Fruit fly (Drosophila melanogaster) whole organism, embryonic: Measurements from ENCODE around the gene CG43915.
A peak's percentile ranks its signal among the peaks of the same experiment; 100 is the strongest.

Source experiments
- Blimp-1 ChIP-seq: fragments of 200-800 bp; sonication (Bioruptor generic); optimal IDR thresholded peaks from 3 replicates; lab custom pipeline; 2018; ENCODE audit warnings: missing biosample characterization, missing genetic modification characterization, mild to moderate bottlenecking, moderate library complexity, missing genetic modification reagents
- CG1024 ChIP-seq: fragments of 200-800 bp; sonication (Bioruptor generic); IDR thresholded peaks from 2 replicates; pipeline ENCODE4 v1.3.6; 2022; ENCODE audit warnings: missing biosample characterization, missing genetic modification characterization
- CG10267 ChIP-seq: fragments of 200-800 bp; sonication (Bioruptor generic); optimal IDR thresholded peaks from 2 replicates; lab custom pipeline; 2018; ENCODE audit warnings: missing biosample characterization, mild to moderate bottlenecking, missing genetic modification characterization, moderate library complexity
- CG11695 ChIP-seq: fragments of 200-800 bp; sonication (Bioruptor generic); IDR thresholded peaks from 3 replicates; pipeline ENCODE4 v1.3.6; 2022; ENCODE audit warnings: missing biosample characterization, missing genetic modification characterization
- CG11723 ChIP-seq: fragments of 200-800 bp; sonication (Bioruptor generic); optimal IDR thresholded peaks from 2 replicates; lab custom pipeline; 2017; ENCODE audit warnings: missing biosample characterization, mild to moderate bottlenecking, missing genetic modification characterization
- CG12219 ChIP-seq: fragments of 200-800 bp; sonication (Bioruptor generic); optimal IDR thresholded peaks from 3 replicates; lab custom pipeline; 2018; ENCODE audit warnings: missing biosample characterization, mild to moderate bottlenecking, missing genetic modification characterization
- CG12659 ChIP-seq: fragments of 200-800 bp; sonication (Bioruptor generic); optimal IDR thresholded peaks from 3 replicates; lab custom pipeline; 2017; ENCODE audit warnings: mild to moderate bottlenecking, missing biosample characterization, missing genetic modification reagents, missing genetic modification characterization
- CG13123 ChIP-seq: fragments of 200-800 bp; sonication (Bioruptor generic); optimal IDR thresholded peaks from 2 replicates; lab custom pipeline; 2016; ENCODE audit warnings: missing biosample characterization, missing genetic modification characterization
- CG13424 ChIP-seq: fragments of 200-800 bp; sonication (Bioruptor generic); optimal IDR thresholded peaks from 2 replicates; lab custom pipeline; 2019; ENCODE audit warnings: missing biosample characterization, mild to moderate bottlenecking, missing genetic modification characterization, moderate library complexity
- CG13624 ChIP-seq: fragments of 200-800 bp; sonication (Bioruptor generic); optimal IDR thresholded peaks from 2 replicates; lab custom pipeline; 2016; ENCODE audit warnings: missing biosample characterization, missing genetic modification characterization
- CG13894 ChIP-seq: fragments of 200-800 bp; sonication (Bioruptor generic); optimal IDR thresholded peaks from 3 replicates; lab custom pipeline; 2018; ENCODE audit warnings: missing biosample characterization, mild to moderate bottlenecking, missing genetic modification characterization, moderate library complexity
- CG2116 ChIP-seq: fragments of 200-800 bp; sonication (Bioruptor generic); optimal IDR thresholded peaks from 3 replicates; lab custom pipeline; 2018; ENCODE audit warnings: missing biosample characterization, mild to moderate bottlenecking, missing genetic modification characterization
- CG34376 ChIP-seq: fragments of 200-800 bp; sonication (Bioruptor generic); optimal IDR thresholded peaks from 2 replicates; lab custom pipeline; 2018; ENCODE audit warnings: missing biosample characterization, mild to moderate bottlenecking, missing genetic modification characterization
- CG43689 ChIP-seq: fragments of 200-800 bp; sonication (Bioruptor generic); IDR thresholded peaks from 2 replicates; pipeline ENCODE4 v1.3.6; 2022; ENCODE audit warnings: missing biosample characterization, missing genetic modification characterization
- CG4730 ChIP-seq: fragments of 200-800 bp; sonication (Bioruptor generic); IDR thresholded peaks from 2 replicates; pipeline ENCODE4 v1.3.6; 2022; ENCODE audit warnings: missing biosample characterization, missing genetic modification characterization
- CG6254 ChIP-seq: fragments of 200-800 bp; sonication (Bioruptor generic); optimal IDR thresholded peaks from 3 replicates; lab custom pipeline; 2017; ENCODE audit warnings: mild to moderate bottlenecking, missing biosample characterization, missing genetic modification reagents, missing genetic modification characterization
- CG7745 ChIP-seq: fragments of 200-800 bp; sonication (Bioruptor generic); optimal IDR thresholded peaks from 2 replicates; lab custom pipeline; 2018; ENCODE audit warnings: missing biosample characterization, mild to moderate bottlenecking, missing genetic modification characterization, moderate library complexity
- CG8281 ChIP-seq: fragments of 200-800 bp; sonication (Bioruptor generic); optimal IDR thresholded peaks from 2 replicates; lab custom pipeline; 2018; ENCODE audit warnings: missing biosample characterization, mild to moderate bottlenecking, missing genetic modification characterization, moderate library complexity
- CrebB ChIP-seq: fragments of 200-800 bp; sonication (Bioruptor generic); optimal IDR thresholded peaks from 3 replicates; lab custom pipeline; 2018; ENCODE audit warnings: missing biosample characterization, mild to moderate bottlenecking, missing genetic modification characterization
- Dip3 ChIP-seq: fragments of 200-800 bp; sonication (Bioruptor generic); optimal IDR thresholded peaks from 3 replicates; lab custom pipeline; 2016; ENCODE audit warnings: missing biosample characterization, missing genetic modification characterization
- Drgx ChIP-seq: fragments of 200-800 bp; sonication (Bioruptor generic); IDR thresholded peaks from 2 replicates; pipeline ENCODE4 v1.3.6; 2022; ENCODE audit warnings: missing biosample characterization, missing genetic modification characterization
- E2f1 ChIP-seq: fragments of 200-800 bp; sonication (Bioruptor generic); IDR thresholded peaks from 2 replicates; pipeline ENCODE4 v1.3.6; 2022; ENCODE audit warnings: missing biosample characterization, missing genetic modification characterization
- Fer1 ChIP-seq: fragments of 200-800 bp; sonication (Bioruptor generic); optimal IDR thresholded peaks from 2 replicates; lab custom pipeline; 2017; ENCODE audit warnings: missing biosample characterization, mild to moderate bottlenecking, missing genetic modification characterization
- Fer2 ChIP-seq: fragments of 200-800 bp; sonication (Bioruptor generic); optimal IDR thresholded peaks from 2 replicates; lab custom pipeline; 2018; ENCODE audit warnings: missing biosample characterization, mild to moderate bottlenecking, missing genetic modification characterization, moderate library complexity
- GATAe ChIP-seq: fragments of 200-800 bp; sonication (Bioruptor generic); conservative IDR thresholded peaks from 2 replicates; pipeline ENCODE4 v1.3.6; 2022; ENCODE audit warnings: missing biosample characterization, missing genetic modification characterization
- Lim3 ChIP-seq: fragments of 200-800 bp; sonication (Bioruptor generic); IDR thresholded peaks from 2 replicates; pipeline ENCODE4 v1.3.6; 2022; ENCODE audit warnings: missing biosample characterization, missing genetic modification characterization
- Med ChIP-seq: fragments of 200-800 bp; sonication (Bioruptor generic); peaks from one replicate; lab custom pipeline; 2016; ENCODE audit warnings: missing biosample characterization, missing genetic modification characterization, mild to moderate bottlenecking, inconsistent platforms, moderate library complexity
- NK7.1 ChIP-seq: fragments of 200-800 bp; sonication (Bioruptor generic); optimal IDR thresholded peaks from 3 replicates; lab custom pipeline; 2016; ENCODE audit warnings: missing biosample characterization, missing genetic modification characterization
- Nf-YC ChIP-seq: fragments of 200-800 bp; optimal IDR thresholded peaks from 3 replicates; lab custom pipeline; 2019; ENCODE audit warnings: missing biosample characterization, mild to moderate bottlenecking, missing genetic modification characterization, moderate library complexity
- Oli ChIP-seq: fragments of 200-800 bp; sonication (Bioruptor generic); optimal IDR thresholded peaks from 2 replicates; lab custom pipeline; 2018; ENCODE audit warnings: missing biosample characterization, mild to moderate bottlenecking, missing genetic modification characterization, moderate library complexity
- Sox100B ChIP-seq: fragments of 200-800 bp; sonication (Bioruptor generic); optimal IDR thresholded peaks from 3 replicates; lab custom pipeline; 2018; ENCODE audit warnings: missing biosample characterization, mild to moderate bottlenecking, missing genetic modification characterization
- bab2 ChIP-seq: fragments of 200-800 bp; sonication (Bioruptor generic); optimal IDR thresholded peaks from 2 replicates; lab custom pipeline; 2016; ENCODE audit warnings: missing biosample characterization, missing genetic modification characterization
- br ChIP-seq: fragments of >200 bp; optimal IDR thresholded peaks from 2 replicates; lab custom pipeline; 2017
- caup ChIP-seq: fragments of 200-800 bp; sonication (Bioruptor generic); optimal IDR thresholded peaks from 3 replicates; lab custom pipeline; 2017; ENCODE audit warnings: missing biosample characterization, mild to moderate bottlenecking, missing genetic modification characterization, moderate library complexity; ENCODE audit not compliant: severe bottlenecking
- cwo ChIP-seq: fragments of 200-800 bp; sonication (Bioruptor generic); optimal IDR thresholded peaks from 3 replicates; lab custom pipeline; 2017; ENCODE audit warnings: missing biosample characterization, missing genetic modification characterization, mild to moderate bottlenecking, moderate library complexity, missing genetic modification reagents
- dmrt99B ChIP-seq: fragments of 200-800 bp; sonication (Bioruptor generic); optimal IDR thresholded peaks from 2 replicates; lab custom pipeline; 2018; ENCODE audit warnings: missing biosample characterization, mild to moderate bottlenecking, missing genetic modification characterization, moderate library complexity
- dysf ChIP-seq: fragments of 200-800 bp; sonication (Bioruptor generic); IDR thresholded peaks from 3 replicates; pipeline ENCODE4 v1.3.6; 2022; ENCODE audit warnings: missing biosample characterization, missing genetic modification characterization
- exex ChIP-seq: fragments of 200-800 bp; sonication (Bioruptor generic); optimal IDR thresholded peaks from 4 replicates; lab custom pipeline; 2018; ENCODE audit warnings: missing biosample characterization, mild to moderate bottlenecking, missing genetic modification characterization, moderate library complexity
- gcm2 ChIP-seq: fragments of 200-800 bp; sonication (Bioruptor generic); optimal IDR thresholded peaks from 2 replicates; lab custom pipeline; 2016; ENCODE audit warnings: missing biosample characterization, missing genetic modification characterization
- grn ChIP-seq: fragments of 200-800 bp; sonication (Bioruptor generic); optimal IDR thresholded peaks from 3 replicates; lab custom pipeline; 2017; ENCODE audit warnings: missing biosample characterization, missing genetic modification characterization
- gsb ChIP-seq: fragments of 200-800 bp; sonication (Bioruptor generic); IDR thresholded peaks from 2 replicates; pipeline ENCODE4 v1.3.6; 2022; ENCODE audit warnings: missing biosample characterization, missing genetic modification characterization
- mam ChIP-seq: fragments of 200-800 bp; sonication (Bioruptor generic); optimal IDR thresholded peaks from 3 replicates; lab custom pipeline; 2016; ENCODE audit warnings: missing biosample characterization, missing genetic modification characterization
- mirr ChIP-seq: fragments of 200-800 bp; sonication (Bioruptor generic); optimal IDR thresholded peaks from 3 replicates; lab custom pipeline; 2018; ENCODE audit warnings: missing biosample characterization, mild to moderate bottlenecking, missing genetic modification characterization
- nom ChIP-seq: fragments of 200-800 bp; sonication (Bioruptor generic); optimal IDR thresholded peaks from 2 replicates; lab custom pipeline; 2017; ENCODE audit warnings: missing biosample characterization, missing genetic modification characterization, mild to moderate bottlenecking, moderate library complexity, missing genetic modification reagents
- onecut ChIP-seq: fragments of 200-800 bp; sonication (Bioruptor generic); IDR thresholded peaks from 2 replicates; pipeline ENCODE4 v1.3.6; 2022; ENCODE audit warnings: missing biosample characterization, missing genetic modification characterization
- otp ChIP-seq: fragments of 200-800 bp; sonication (Bioruptor generic); IDR thresholded peaks from 3 replicates; pipeline ENCODE4, ENCODE4 v1.3.6; 2022; ENCODE audit warnings: missing biosample characterization, missing genetic modification characterization
- pzg ChIP-seq: fragments of 200-800 bp; sonication (Bioruptor generic); optimal IDR thresholded peaks from 3 replicates; lab custom pipeline; 2018; ENCODE audit warnings: missing biosample characterization, mild to moderate bottlenecking, missing genetic modification characterization, moderate library complexity
- sisA ChIP-seq: fragments of 200-800 bp; sonication (Bioruptor generic); IDR thresholded peaks from 2 replicates; pipeline ENCODE4 v1.3.6; 2022; ENCODE audit warnings: missing biosample characterization, missing genetic modification characterization
- sug ChIP-seq: fragments of 200-800 bp; optimal IDR thresholded peaks from 2 replicates; lab custom pipeline; 2019; ENCODE audit warnings: missing biosample characterization, mild to moderate bottlenecking, missing genetic modification characterization, moderate library complexity
- vvl ChIP-seq: fragments of 200-800 bp; sonication (Bioruptor generic); IDR thresholded peaks from 2 replicates; pipeline ENCODE4 v1.3.6; 2022; ENCODE audit warnings: missing biosample characterization, missing genetic modification characterization

The CG43915 gene

DNA sequence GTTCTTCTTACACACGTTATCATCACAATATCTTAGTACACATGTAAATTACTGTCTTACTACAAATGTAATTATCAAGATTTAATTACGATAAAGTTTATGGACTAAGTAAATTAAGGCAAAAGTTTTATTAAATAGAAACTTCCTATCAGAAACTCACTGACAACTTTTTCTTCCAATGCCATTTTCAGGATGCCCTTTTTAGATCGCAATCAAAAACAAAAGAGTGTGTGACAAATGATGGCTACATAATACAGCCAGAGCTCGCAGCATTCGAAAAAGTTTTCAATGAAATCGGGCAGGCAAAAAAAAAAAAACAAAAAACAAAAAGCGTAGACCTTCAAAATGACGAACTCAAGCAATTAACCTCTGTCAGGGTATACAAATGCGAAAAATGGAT, at the start of gene CG43915:
Gene CG43915 (plus strand): TSS at position 301 of the 400 bp plus-strand sequence.
- TF ChIP-seq sisA (GFP tag; lab: Robert Waterston, UW) (no peak), CG13424 (tag; lab: Kevin White, UChicago) (no peak), CG6254 (GFP tag; lab: Kevin White, UChicago) (no peak), Sox100B (GFP tag; lab: Kevin White, UChicago) (no peak), Lim3 (GFP tag; lab: Robert Waterston, UW) (no peak), Blimp-1 (GFP tag; lab: Kevin White, UChicago) (no peak), otp (GFP tag; lab: Robert Waterston, UW) (no peak), pzg (no peak), CG4730 (GFP tag; lab: Robert Waterston, UW) (no peak), dysf (no peak), CG1024 (GFP tag; lab: Robert Waterston, UW) (no peak), CG12219 (GFP tag; lab: Kevin White, UChicago) (no peak), vvl (no peak), Drgx (GFP tag; lab: Robert Waterston, UW) (no peak), CG8281 (tag; lab: Kevin White, UChicago) (no peak), grn (GFP tag; lab: Kevin White, UChicago) (no peak), dmrt99B (tag; lab: Kevin White, UChicago) (no peak)

DNA sequence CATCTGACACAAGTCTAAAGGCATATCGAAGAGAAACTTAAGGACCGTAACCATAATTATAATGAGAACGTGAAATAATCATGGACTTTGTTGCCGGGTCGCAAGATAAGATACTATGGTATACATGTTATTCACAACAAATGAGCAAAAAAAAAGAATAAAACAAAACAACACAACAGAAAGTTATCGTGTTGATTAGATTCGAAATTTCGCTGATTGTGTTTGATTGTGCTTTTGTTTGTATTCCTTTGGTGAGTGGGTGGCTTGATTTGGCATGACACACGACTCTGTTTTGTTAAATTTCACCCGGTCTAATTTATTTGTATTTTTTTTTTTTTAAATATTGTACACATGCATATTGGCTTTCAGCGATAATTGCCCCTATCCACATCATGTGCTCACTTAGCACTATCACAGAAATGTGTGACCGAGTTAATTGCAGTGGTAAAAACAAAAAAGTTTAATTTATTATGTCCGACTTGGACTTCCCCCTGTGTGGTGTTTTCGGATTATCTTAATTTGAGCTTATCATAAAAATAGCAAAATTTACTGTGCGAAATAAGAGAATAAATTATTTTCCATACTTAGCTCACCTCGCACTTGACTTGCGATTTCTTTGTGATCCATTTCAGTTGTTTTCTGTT, 48.9 kb upstream of the CG43915 start:
- no peak for TF ChIP-seq Dip3 (GFP tag; lab: Kevin White, UChicago)
- TF ChIP-seq grn (GFP tag; lab: Kevin White, UChicago), result peak; percentile 49
- peak; percentile 12 for TF ChIP-seq cwo (GFP tag; lab: Kevin White, UChicago)
- no peak for TF ChIP-seq E2f1
- peak; percentile 73 for TF ChIP-seq mirr (GFP tag; lab: Kevin White, UChicago)
- TF ChIP-seq NK7.1 (GFP tag; lab: Kevin White, UChicago), result no peak
- no peak for TF ChIP-seq br (lab: Kevin White, UChicago)
- TF ChIP-seq exex, result peak; percentile 91
- TF ChIP-seq GATAe, result peak; percentile 57; the same call in 1 of the 2 replicates
- TF ChIP-seq CG13624 (GFP tag; lab: Kevin White, UChicago), result no peak
- TF ChIP-seq Nf-YC, result no peak
- TF ChIP-seq CG2116 (GFP tag; lab: Kevin White, UChicago), result no peak
- no peak for TF ChIP-seq gsb (GFP tag; lab: Robert Waterston, UW)
- TF ChIP-seq CG13123 (GFP tag; lab: Kevin White, UChicago), result no peak
- no peak for TF ChIP-seq CG10267
- no peak for TF ChIP-seq gcm2 (GFP tag; lab: Kevin White, UChicago)
- TF ChIP-seq CG34376 (GFP tag; lab: Kevin White, UChicago), result peak; percentile 47

DNA sequence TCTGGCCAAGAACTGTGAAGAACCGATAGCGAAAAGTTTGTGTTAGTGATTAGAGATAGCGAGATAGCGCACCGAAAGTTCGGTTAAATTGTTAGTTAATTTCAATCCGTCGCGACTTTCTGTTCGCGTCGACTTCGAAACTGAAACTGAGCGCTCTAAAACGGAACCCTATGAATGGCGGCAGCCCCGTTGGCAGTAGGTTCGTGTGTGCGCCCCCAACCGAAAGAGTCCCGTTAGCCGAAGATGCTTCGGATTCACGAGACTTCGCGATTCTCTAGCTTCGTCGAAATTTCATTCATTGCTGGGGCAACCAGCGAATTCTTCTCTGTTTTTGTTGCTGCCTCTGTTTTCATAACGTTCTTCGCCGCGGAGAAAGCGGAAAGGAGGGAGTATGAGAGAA, 47.2 kb upstream of the CG43915 start:
- TF ChIP-seq Oli (tag; lab: Kevin White, UChicago) (no peak), bab2 (GFP tag; lab: Kevin White, UChicago) (no peak), CG11723 (no peak), CG13894 (peak; percentile 77), Fer1 (peak; percentile 8), CG43689 (GFP tag; lab: Robert Waterston, UW) (no peak), CG12659 (GFP tag; lab: Kevin White, UChicago) (no peak), Med (GFP tag; lab: Kevin White, UChicago) (peak; percentile 69), CG7745 (tag; lab: Kevin White, UChicago) (no peak), mam (GFP tag; lab: Kevin White, UChicago) (no peak), onecut (no peak), Fer2 (tag; lab: Kevin White, UChicago) (no peak), CrebB (tag; lab: Kevin White, UChicago) (no peak), sug (tag; lab: Kevin White, UChicago) (peak; percentile 83), nom (no peak), CG11695 (GFP tag; lab: Robert Waterston, UW) (no peak), caup (GFP tag; lab: Kevin White, UChicago) (no peak)
